Fruit fly (Drosophila melanogaster) whole organism, embryonic: Measurements from ENCODE around the gene dind.

Experiments
- C15 ChIP-seq: fragments of 200-800 bp; sonication (Bioruptor generic); IDR thresholded peaks from 3 replicates; pipeline ENCODE4 v1.3.6; 2022; ENCODE audit warnings: missing biosample characterization, missing genetic modification characterization
- CG10543 ChIP-seq: fragments of 200-800 bp; sonication (Bioruptor generic); optimal IDR thresholded peaks from 3 replicates; lab custom pipeline; 2017; ENCODE audit warnings: missing biosample characterization, mild to moderate bottlenecking, missing genetic modification characterization, moderate library complexity
- CG11247 ChIP-seq: fragments of 200-800 bp; sonication (Bioruptor generic); IDR thresholded peaks from 2 replicates; pipeline ENCODE4 v1.3.6; 2022; ENCODE audit warnings: missing biosample characterization, missing genetic modification characterization
- CG11398 ChIP-seq: fragments of 200-800 bp; sonication (Bioruptor generic); optimal IDR thresholded peaks from 2 replicates; lab custom pipeline; 2016; ENCODE audit warnings: missing biosample characterization, missing genetic modification characterization
- CG12236 ChIP-seq: fragments of 200-800 bp; sonication (Bioruptor generic); optimal IDR thresholded peaks from 2 replicates; lab custom pipeline; 2016; ENCODE audit warnings: missing biosample characterization, missing genetic modification characterization
- CG12299 ChIP-seq: fragments of 200-800 bp; sonication (Bioruptor generic); optimal IDR thresholded peaks from 2 replicates; lab custom pipeline; 2018; ENCODE audit warnings: missing biosample characterization, mild to moderate bottlenecking, missing genetic modification characterization
- CG12769 ChIP-seq: fragments of 200-800 bp; sonication (Bioruptor generic); optimal IDR thresholded peaks from 2 replicates; lab custom pipeline; 2019; ENCODE audit warnings: missing biosample characterization, mild to moderate bottlenecking, missing genetic modification characterization, moderate library complexity
- CG14965 ChIP-seq: fragments of 200-800 bp; sonication (Bioruptor generic); optimal IDR thresholded peaks from 2 replicates; lab custom pipeline; 2016; ENCODE audit warnings: missing biosample characterization, missing genetic modification characterization, borderline replicate concordance
- CG15479 ChIP-seq: fragments of 200-800 bp; sonication (Bioruptor generic); optimal IDR thresholded peaks from 3 replicates; lab custom pipeline; 2019; ENCODE audit warnings: missing biosample characterization, mild to moderate bottlenecking, missing genetic modification characterization, moderate library complexity
- CG15696 ChIP-seq: fragments of 200-800 bp; sonication (Bioruptor generic); optimal IDR thresholded peaks from 2 replicates; lab custom pipeline; 2019; ENCODE audit warnings: missing biosample characterization, mild to moderate bottlenecking, missing genetic modification characterization, moderate library complexity
- CG17186 ChIP-seq: fragments of 200-800 bp; sonication (Bioruptor generic); optimal IDR thresholded peaks from 3 replicates; lab custom pipeline; 2017; ENCODE audit warnings: missing biosample characterization, missing genetic modification reagents, missing genetic modification characterization
- CG1792 ChIP-seq: fragments of 200-800 bp; sonication (Bioruptor generic); optimal IDR thresholded peaks from 2 replicates; lab custom pipeline; 2016; ENCODE audit warnings: missing biosample characterization, missing genetic modification characterization
- CG31365 ChIP-seq: fragments of 200-800 bp; sonication (Bioruptor generic); optimal IDR thresholded peaks from 2 replicates; lab custom pipeline; 2018; ENCODE audit warnings: missing biosample characterization, mild to moderate bottlenecking, missing genetic modification characterization
- CG31388 ChIP-seq: fragments of 200-800 bp; sonication (Bioruptor generic); optimal IDR thresholded peaks from 2 replicates; lab custom pipeline; 2016; ENCODE audit warnings: missing biosample characterization, missing genetic modification characterization
- CG7271 ChIP-seq: fragments of 200-800 bp; sonication (Bioruptor generic); optimal IDR thresholded peaks from 2 replicates; lab custom pipeline; 2018; ENCODE audit warnings: missing biosample characterization, mild to moderate bottlenecking, missing genetic modification characterization, moderate library complexity
- CG8478 ChIP-seq: fragments of >200 bp; optimal IDR thresholded peaks from 2 replicates; lab custom pipeline; 2018
- CG8765 ChIP-seq: fragments of 200-800 bp; sonication (Bioruptor generic); IDR thresholded peaks from 2 replicates; pipeline ENCODE4 v1.3.6; 2022; ENCODE audit warnings: missing biosample characterization, missing genetic modification characterization
- Dbx ChIP-seq: fragments of 200-800 bp; sonication (Bioruptor generic); IDR thresholded peaks from 3 replicates; pipeline ENCODE4 v1.3.6; 2022; ENCODE audit warnings: missing biosample characterization, missing genetic modification characterization
- Dip3 ChIP-seq: fragments of 200-800 bp; sonication (Bioruptor generic); optimal IDR thresholded peaks from 3 replicates; lab custom pipeline; 2016; ENCODE audit warnings: missing biosample characterization, missing genetic modification characterization
- Fer1 ChIP-seq: fragments of 200-800 bp; sonication (Bioruptor generic); optimal IDR thresholded peaks from 2 replicates; lab custom pipeline; 2017; ENCODE audit warnings: missing biosample characterization, mild to moderate bottlenecking, missing genetic modification characterization
- Hey ChIP-seq: fragments of 200-800 bp; sonication (Bioruptor generic); optimal IDR thresholded peaks from 3 replicates; lab custom pipeline; 2018; ENCODE audit warnings: missing biosample characterization, mild to moderate bottlenecking, missing genetic modification characterization
- Hr39 ChIP-seq: fragments of >200 bp; optimal IDR thresholded peaks from 2 replicates; lab custom pipeline; 2017
- Hr51 ChIP-seq, 2 experiments: fragments of 200-800 bp; sonication (Bioruptor generic); optimal IDR thresholded peaks; 2 replicates in 1 of 2; 3 replicates in 1 of 2; lab custom pipeline; 2016 to 2018; ENCODE audit warnings: missing biosample characterization in 2 of 2, missing genetic modification characterization in 2 of 2, mild to moderate bottlenecking in 1 of 2, moderate library complexity in 1 of 2
- NC2α ChIP-seq: fragments of 200-800 bp; sonication (Bioruptor generic); optimal IDR thresholded peaks from 2 replicates; lab custom pipeline; 2016; ENCODE audit warnings: missing biosample characterization, missing genetic modification characterization
- NFAT ChIP-seq: fragments of 200-800 bp; sonication (Bioruptor generic); IDR thresholded peaks from 2 replicates; pipeline ENCODE4 v1.3.6; 2022; ENCODE audit warnings: missing biosample characterization, missing genetic modification characterization
- PHDP ChIP-seq: fragments of 200-800 bp; sonication (Bioruptor generic); optimal IDR thresholded peaks from 3 replicates; lab custom pipeline; 2018; ENCODE audit warnings: missing biosample characterization, mild to moderate bottlenecking, missing genetic modification characterization, moderate library complexity
- Stat92E ChIP-seq, 3 experiments: fragments of >200 bp in 2 of 3; fragments of 200-800 bp in 1 of 3; sonication (Bioruptor generic) in 1 of 3; optimal IDR thresholded peaks; 2 replicates each; lab custom pipeline; 2017 to 2019; ENCODE audit warnings: missing biosample characterization in 3 of 3, missing genetic modification characterization in 3 of 3, mild to moderate bottlenecking in 1 of 3, moderate library complexity in 1 of 3
- Xbp1 ChIP-seq: fragments of 200-800 bp; sonication (Bioruptor generic); optimal IDR thresholded peaks from 3 replicates; lab custom pipeline; 2016; ENCODE audit warnings: missing biosample characterization, mild to moderate bottlenecking, missing genetic modification characterization
- btn ChIP-seq: fragments of 200-800 bp; sonication (Bioruptor generic); optimal IDR thresholded peaks from 2 replicates; lab custom pipeline; 2016; ENCODE audit warnings: missing biosample characterization, missing genetic modification characterization
- cad ChIP-seq: fragments of >200 bp; optimal IDR thresholded peaks from 2 replicates; lab custom pipeline; 2017; ENCODE audit warnings: missing biosample characterization, missing genetic modification characterization
- chinmo ChIP-seq: fragments of 200-800 bp; sonication (Bioruptor generic); IDR thresholded peaks from 4 replicates; pipeline ENCODE4 v1.3.6; 2022; ENCODE audit warnings: missing biosample characterization, missing genetic modification characterization; ENCODE audit not compliant: partially characterized antibody
- cwo ChIP-seq: fragments of 200-800 bp; sonication (Bioruptor generic); optimal IDR thresholded peaks from 3 replicates; lab custom pipeline; 2017; ENCODE audit warnings: missing biosample characterization, missing genetic modification characterization, mild to moderate bottlenecking, moderate library complexity, missing genetic modification reagents
- dimm ChIP-seq: fragments of 200-800 bp; sonication (Bioruptor generic); IDR thresholded peaks from 2 replicates; pipeline ENCODE4 v1.3.6; 2022; ENCODE audit warnings: missing biosample characterization, missing genetic modification characterization
- dpn ChIP-seq, 2 experiments: fragments of 200-800 bp; sonication (Bioruptor generic); optimal IDR thresholded peaks; 3 replicates each; lab custom pipeline; 2016; ENCODE audit warnings: missing biosample characterization in 2 of 2, missing genetic modification characterization in 2 of 2
- eve ChIP-seq, 2 experiments: fragments of >200 bp; optimal IDR thresholded peaks; 2 replicates each; lab custom pipeline; 2017; ENCODE audit warnings: missing biosample characterization in 2 of 2, missing genetic modification characterization in 2 of 2
- fu2 ChIP-seq: fragments of 200-800 bp; sonication (Bioruptor generic); optimal IDR thresholded peaks from 2 replicates; lab custom pipeline; 2016; ENCODE audit warnings: missing biosample characterization, missing genetic modification characterization
- gsb-n ChIP-seq: fragments of 200-800 bp; sonication (Bioruptor generic); optimal IDR thresholded peaks from 3 replicates; lab custom pipeline; 2018; ENCODE audit warnings: missing biosample characterization, mild to moderate bottlenecking, missing genetic modification characterization
- h ChIP-seq: fragments of >200 bp; optimal IDR thresholded peaks from 2 replicates; lab custom pipeline; 2017
- ham ChIP-seq: fragments of 200-800 bp; sonication (Bioruptor generic); IDR thresholded peaks from 2 replicates; pipeline ENCODE4 v1.3.6; 2022; ENCODE audit warnings: missing biosample characterization, missing genetic modification characterization
- kay ChIP-seq: fragments of 200-800 bp; sonication (Bioruptor generic); optimal IDR thresholded peaks from 2 replicates; lab custom pipeline; 2016; ENCODE audit warnings: missing biosample characterization, missing genetic modification characterization
- mld ChIP-seq: fragments of 200-800 bp; sonication (Bioruptor generic); IDR thresholded peaks from 3 replicates; pipeline ENCODE4 v1.3.6; 2022; ENCODE audit warnings: missing biosample characterization, missing genetic modification characterization; ENCODE audit not compliant: partially characterized antibody
- nerfin-1 ChIP-seq: fragments of 200-800 bp; sonication (Bioruptor generic); optimal IDR thresholded peaks from 3 replicates; lab custom pipeline; 2019; ENCODE audit warnings: missing biosample characterization, mild to moderate bottlenecking, missing genetic modification characterization, moderate library complexity
- onecut ChIP-seq: fragments of 200-800 bp; sonication (Bioruptor generic); IDR thresholded peaks from 2 replicates; pipeline ENCODE4 v1.3.6; 2022; ENCODE audit warnings: missing biosample characterization, missing genetic modification characterization
- rib ChIP-seq: fragments of 200-800 bp; sonication (Bioruptor generic); IDR thresholded peaks from 2 replicates; pipeline ENCODE4 v1.3.6; 2022; ENCODE audit warnings: missing biosample characterization, missing genetic modification characterization
- sc ChIP-seq, 3 experiments: fragments of >200 bp in 2 of 3; fragments of 200-800 bp in 1 of 3; sonication (Bioruptor generic) in 1 of 3; optimal IDR thresholded peaks; 2 replicates in 2 of 3; 3 replicates in 1 of 3; lab custom pipeline; 2017; ENCODE audit warnings: mild to moderate bottlenecking in 1 of 3, missing biosample characterization in 1 of 3, missing genetic modification characterization in 1 of 3, missing genetic modification reagents in 1 of 3
- ttk ChIP-seq: fragments of 200-800 bp; sonication (Bioruptor generic); IDR thresholded peaks from 2 replicates; pipeline ENCODE4 v2.1.2; 2022; ENCODE audit warnings: missing biosample characterization, missing genetic modification characterization
- tup ChIP-seq: fragments of 200-800 bp; sonication (Bioruptor generic); optimal IDR thresholded peaks from 2 replicates; lab custom pipeline; 2016; ENCODE audit warnings: missing biosample characterization, mild to moderate bottlenecking, missing genetic modification characterization, moderate library complexity
- unc-4 ChIP-seq: fragments of 200-800 bp; sonication (Bioruptor generic); IDR thresholded peaks from 2 replicates; pipeline ENCODE4 v1.3.6; 2022; ENCODE audit warnings: missing biosample characterization, missing genetic modification characterization; ENCODE audit not compliant: partially characterized antibody
- unpg ChIP-seq: fragments of 200-800 bp; sonication (Bioruptor generic); optimal IDR thresholded peaks from 3 replicates; lab custom pipeline; 2018; ENCODE audit warnings: missing biosample characterization, mild to moderate bottlenecking, missing genetic modification characterization, moderate library complexity
- wdn ChIP-seq: fragments of 200-800 bp; sonication (Bioruptor generic); IDR thresholded peaks from 2 replicates; pipeline ENCODE4 v1.3.6; 2022; ENCODE audit warnings: missing biosample characterization, missing genetic modification characterization
- wor ChIP-seq: fragments of 200-800 bp; sonication (Bioruptor generic); IDR thresholded peaks from 2 replicates; pipeline ENCODE4 v1.3.6; 2022; ENCODE audit warnings: missing biosample characterization, missing genetic modification characterization
- zfh1 ChIP-seq: fragments of 200-800 bp; sonication (Bioruptor generic); IDR thresholded peaks from 3 replicates; pipeline ENCODE4 v1.3.6; 2022; ENCODE audit warnings: missing biosample characterization, missing genetic modification characterization

The dind gene

dm6 chr3R:18663525-18663924 is 13.8 kb downstream of the dind start, which contains the start of the genes Cpsf73 and Gos28 (continued):
- TF ChIP-seq CG8765 (GFP tag; lab: Robert Waterston, UW) = no peak
- TF ChIP-seq CG15479 (GFP tag; lab: Kevin White, UChicago) = no peak
- no peak for TF ChIP-seq fu2 (GFP tag; lab: Kevin White, UChicago)
- no peak for TF ChIP-seq wor (GFP tag; lab: Robert Waterston, UW)
- TF ChIP-seq CG11247 (GFP tag; lab: Robert Waterston, UW) = no peak
- TF ChIP-seq CG8478 (lab: Kevin White, UChicago) = no peak
- no peak for TF ChIP-seq Hey (tag; lab: Kevin White, UChicago)
- TF ChIP-seq CG12236 = no peak
- TF ChIP-seq dpn (GFP tag; optimal IDR thresholded peaks at IDR 0.05; lab: Kevin White, UChicago) = no peak
- TF ChIP-seq PHDP = peak; percentile 21
- no peak for TF ChIP-seq CG14965 (GFP tag; lab: Kevin White, UChicago)
- no peak for TF ChIP-seq CG10543
- TF ChIP-seq kay (GFP tag; lab: Kevin White, UChicago) = peak; percentile 19
- TF ChIP-seq mld (GFP tag; lab: Robert Waterston, UW) = no peak
- peak; percentile 47 for TF ChIP-seq CG12769
- TF ChIP-seq btn (GFP tag; lab: Kevin White, UChicago) = no peak
- TF ChIP-seq h = no peak
- TF ChIP-seq CG31365 (tag; lab: Kevin White, UChicago) = no peak
- TF ChIP-seq CG31388 (GFP tag; lab: Kevin White, UChicago) = no peak
- no peak for TF ChIP-seq ham
- no peak for TF ChIP-seq NC2α (GFP tag; lab: Kevin White, UChicago)
- no peak for TF ChIP-seq cwo (GFP tag; lab: Kevin White, UChicago)
- TF ChIP-seq Hr51 (GFP tag; optimal IDR thresholded peaks at IDR 0.05; lab: Kevin White, UChicago) = no peak
- no peak for TF ChIP-seq Dbx (GFP tag; lab: Robert Waterston, UW)
- no peak for TF ChIP-seq dimm (GFP tag; lab: Robert Waterston, UW)
- TF ChIP-seq tup = no peak
- TF ChIP-seq zfh1 (GFP tag; lab: Robert Waterston, UW) = 0 out of 3 replicates have a peak, but pooled peaks have one; percentile 40
- no peak for TF ChIP-seq CG11398 (GFP tag; lab: Kevin White, UChicago)
- no peak for TF ChIP-seq rib (GFP tag; lab: Robert Waterston, UW)
- TF ChIP-seq cad (GFP tag; lab: Kevin White, UChicago) = no peak
- peak; percentile 16 for TF ChIP-seq Fer1 (GFP tag; lab: Kevin White, UChicago)
- TF ChIP-seq NFAT (GFP tag; lab: Robert Waterston, UW) = no peak
- no peak for TF ChIP-seq wdn (GFP tag; lab: Robert Waterston, UW)
- TF ChIP-seq CG17186 (GFP tag; lab: Kevin White, UChicago) = peak; percentile 43
- no peak for TF ChIP-seq onecut (GFP tag; lab: Robert Waterston, UW)
- TF ChIP-seq chinmo (GFP tag; lab: Robert Waterston, UW) = no peak
- TF ChIP-seq CG15696 = no peak
- no peak for TF ChIP-seq ttk (GFP tag; lab: Robert Waterston, UW)
- no peak for TF ChIP-seq Dip3 (GFP tag; lab: Kevin White, UChicago)
- TF ChIP-seq eve (GFP tag; optimal IDR thresholded peaks at IDR 0.05; lab: Kevin White, UChicago) = no peak
- no peak for TF ChIP-seq Stat92E (GFP tag; optimal IDR thresholded peaks at IDR 0.05; lab: Kevin White, UChicago)
- TF ChIP-seq unc-4 (GFP tag; lab: Robert Waterston, UW) = 0 out of 2 replicates have a peak, but pooled peaks have one; percentile 34
- TF ChIP-seq sc (optimal IDR thresholded peaks at IDR 0.05; lab: Kevin White, UChicago) = no peak
- no peak for TF ChIP-seq sc (GFP tag; optimal IDR thresholded peaks at IDR 0.05; lab: Kevin White, UChicago)
- no peak for TF ChIP-seq gsb-n (tag; lab: Kevin White, UChicago)
- peak; percentile 19 for TF ChIP-seq unpg (GFP tag; lab: Kevin White, UChicago)
- TF ChIP-seq nerfin-1 (tag; lab: Kevin White, UChicago) = peak; percentile 41
- TF ChIP-seq CG1792 (GFP tag; lab: Kevin White, UChicago) = no peak
- no peak for TF ChIP-seq CG12299 (tag; lab: Kevin White, UChicago)
- TF ChIP-seq CG7271 (tag; lab: Kevin White, UChicago) = peak; percentile 1
- no peak for TF ChIP-seq Hr39 (lab: Kevin White, UChicago)
- TF ChIP-seq C15 (GFP tag; lab: Robert Waterston, UW) = no peak
- TF ChIP-seq Xbp1 (GFP tag; lab: Kevin White, UChicago) = peak; percentile 6
